Worm (Caenorhabditis elegans) whole organism, mixed stage, embryonic: ENCODE measurements around the gene T04C9.3.

Source experiments
- M03D4.4 ChIP-seq: sonication (generic microtip); optimal IDR thresholded peaks from 2 replicates; lab custom pipeline; 2017; ENCODE audit warnings: mild to moderate bottlenecking, missing genetic modification characterization, missing compliant biosample characterization
- nhr-237 ChIP-seq: fragments of 150-350 bp; optimal IDR thresholded peaks from 2 replicates; lab custom pipeline; 2014; ENCODE audit warnings: missing biosample characterization, missing genetic modification characterization
- unc-39 ChIP-seq: fragments of 150-350 bp; optimal IDR thresholded peaks from 2 replicates; lab custom pipeline; 2014; ENCODE audit warnings: missing biosample characterization, missing genetic modification characterization
- unc-62 ChIP-seq: fragments of 150-350 bp; optimal IDR thresholded peaks from 2 replicates; lab custom pipeline; 2014; ENCODE audit warnings: missing biosample characterization, missing genetic modification reagents, missing genetic modification characterization
- ztf-11 ChIP-seq: fragments of 150-350 bp; optimal IDR thresholded peaks from 2 replicates; lab custom pipeline; 2014; ENCODE audit warnings: missing biosample characterization, missing genetic modification characterization

DNA sequence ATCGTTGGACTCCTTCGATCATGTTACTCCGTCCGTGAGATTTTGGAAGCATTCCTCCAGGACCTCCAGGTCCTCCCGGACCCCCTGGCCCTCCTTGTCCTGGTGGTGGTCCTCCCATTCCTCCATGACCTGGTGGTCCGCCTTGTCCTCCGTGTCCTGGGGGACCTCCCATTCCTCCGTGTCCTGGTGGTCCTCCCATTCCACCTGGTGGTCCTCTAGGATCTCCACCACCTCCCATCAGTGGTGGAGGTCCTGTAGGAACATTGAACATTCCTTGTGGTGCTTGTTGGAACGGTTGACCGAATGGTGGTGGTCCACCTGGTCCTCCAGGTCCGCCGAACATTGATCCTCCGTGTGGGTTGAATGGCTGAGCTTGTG, 31.5 kb upstream of the T04C9.3 start:
- no peak for TF ChIP-seq unc-62 (GFP tag; lab: Kevin White, UChicago)
- TF ChIP-seq ztf-11 (tag; lab: Kevin White, UChicago): no peak
- TF ChIP-seq nhr-237 (tag; lab: Kevin White, UChicago): no peak
- no peak for TF ChIP-seq unc-39 (tag; lab: Kevin White, UChicago)
- TF ChIP-seq M03D4.4 (tag; lab: Kevin White, UChicago): no peak
